Worm (Caenorhabditis elegans) whole organism, L4 larva: ENCODE data around the gene Y41G9A.17.
A peak's percentile ranks its signal among the peaks of the same experiment; 100 is the strongest.

Experiments
- ama-1 ChIP-seq: fragments of 150-350 bp; optimal IDR thresholded peaks from 2 replicates; lab custom pipeline; 2014; ENCODE audit warnings: inconsistent platforms, mixed read lengths
- ceh-82 ChIP-seq: sonication (generic microtip); optimal IDR thresholded peaks from 2 replicates; lab custom pipeline; 2017; ENCODE audit warnings: missing biosample characterization, missing genetic modification characterization
- daf-12 ChIP-seq: fragments of 150-350 bp; optimal IDR thresholded peaks from 2 replicates; lab custom pipeline; 2014; ENCODE audit warnings: missing biosample characterization, missing genetic modification reagents, missing genetic modification characterization
- fkh-10 ChIP-seq: fragments of 150-350 bp; optimal IDR thresholded peaks from 2 replicates; lab custom pipeline; 2014; ENCODE audit warnings: missing biosample characterization, missing genetic modification reagents, missing genetic modification characterization
- fos-1 ChIP-seq: fragments of 150-350 bp; optimal IDR thresholded peaks from 2 replicates; lab custom pipeline; 2014; ENCODE audit warnings: missing biosample characterization, missing genetic modification characterization
- jun-1 ChIP-seq: fragments of 150-350 bp; optimal IDR thresholded peaks from 2 replicates; lab custom pipeline; 2014; ENCODE audit warnings: missing biosample characterization, missing genetic modification reagents, missing genetic modification characterization
- mxl-3 ChIP-seq: fragments of 200-800 bp; sonication (Bioruptor generic); optimal IDR thresholded peaks from 2 replicates; lab custom pipeline; 2018; ENCODE audit warnings: mild to moderate bottlenecking, missing genetic modification characterization, missing compliant biosample characterization
- nhr-25 ChIP-seq: sonication (generic microtip); optimal IDR thresholded peaks from 2 replicates; lab custom pipeline; 2017; ENCODE audit warnings: missing genetic modification characterization, mild to moderate bottlenecking, missing compliant biosample characterization, antibody characterized with exemption, moderate library complexity, borderline replicate concordance; ENCODE audit not compliant: insufficient read depth

- TF ChIP-seq jun-1 (tag; lab: Kevin White, UChicago) (no peak), fkh-10 (GFP tag; lab: Kevin White, UChicago) (peak; percentile 33), mxl-3 (GFP tag; lab: Kevin White, UChicago) (no peak), nhr-25 (tag; lab: Kevin White, UChicago) (no peak), daf-12 (tag; lab: Kevin White, UChicago) (no peak), ama-1 (no peak), ceh-82 (tag; lab: Kevin White, UChicago) (no peak), fos-1 (tag; lab: Kevin White, UChicago) (no peak)
Measured at ce11 chrX:3040021-3040420, 40.5 kb upstream of the Y41G9A.17 start.
